Worm (Caenorhabditis elegans): Measurements from ENCODE around the gene dmsr-15.
A peak's percentile ranks its signal among the peaks of the same experiment; 100 is the strongest.

Gene dmsr-15

ce11 chrV:6838599-6838998 is 9.9 kb upstream of the dmsr-15 start, which contains the start of gene T15B7.15:
Gene T15B7.15 (minus strand): TSS chrV:6838665.
- TF ChIP-seq egrh-3 (GFP tag; IDR thresholded peaks at IDR 0.05) (no peak), mel-28 (tag; optimal IDR thresholded peaks at IDR 0.05; ENCODE audit: borderline replicate concordance) (no peak), nhr-90 (tag; optimal IDR thresholded peaks at IDR 0.05) (no peak), attf-3 (GFP tag; conservative IDR thresholded peaks at IDR 0.05) (peak; percentile 93), madf-8 (GFP tag; conservative IDR thresholded peaks at IDR 0.05) (no peak), lin-35 (GFP tag; optimal IDR thresholded peaks at IDR 0.05) (peak in 1 of 3 experiments; percentile 31), snpc-1.3 (tag; optimal IDR thresholded peaks at IDR 0.05; ENCODE audit: insufficient read depth) (no peak), T07F8.4 (tag; optimal IDR thresholded peaks at IDR 0.05) (no peak), snpc-3.4 (tag; optimal IDR thresholded peaks at IDR 0.05) (no peak), lag-1 (GFP tag; IDR thresholded peaks at IDR 0.05) (no peak), nfyb-1 (GFP tag; IDR thresholded peaks at IDR 0.05) (no peak), hmg-1.2 (GFP tag; IDR thresholded peaks at IDR 0.05) (no peak)

ce11 chrV:6836036-6836435 is 7.3 kb upstream of the dmsr-15 start:
- TF ChIP-seq bed-2 (GFP tag; IDR thresholded peaks at IDR 0.05) (no peak), zfh-2 (GFP tag; conservative IDR thresholded peaks at IDR 0.05) (peak; percentile 76), attf-3 (GFP tag; conservative IDR thresholded peaks at IDR 0.05) (no peak), egrh-3 (GFP tag; IDR thresholded peaks at IDR 0.05) (peak; percentile 86)

ce11 chrV:6835242-6835641 is 6.6 kb upstream of the dmsr-15 start, which contains the start of the genes T15B7.14 and col-143:
Gene T15B7.14 (minus strand): TSS chrV:6835342.
Gene col-143 (plus strand): TSS chrV:6835635.
- TF ChIP-seq snpc-4 (GFP tag; optimal IDR thresholded peaks at IDR 0.05) (no peak), snpc-4 (tag; optimal IDR thresholded peaks at IDR 0.05) (no peak), ztf-26 (tag; optimal IDR thresholded peaks at IDR 0.05) (no peak), Y79H2A.3 (GFP tag; conservative IDR thresholded peaks at IDR 0.05) (no peak)

DNA sequence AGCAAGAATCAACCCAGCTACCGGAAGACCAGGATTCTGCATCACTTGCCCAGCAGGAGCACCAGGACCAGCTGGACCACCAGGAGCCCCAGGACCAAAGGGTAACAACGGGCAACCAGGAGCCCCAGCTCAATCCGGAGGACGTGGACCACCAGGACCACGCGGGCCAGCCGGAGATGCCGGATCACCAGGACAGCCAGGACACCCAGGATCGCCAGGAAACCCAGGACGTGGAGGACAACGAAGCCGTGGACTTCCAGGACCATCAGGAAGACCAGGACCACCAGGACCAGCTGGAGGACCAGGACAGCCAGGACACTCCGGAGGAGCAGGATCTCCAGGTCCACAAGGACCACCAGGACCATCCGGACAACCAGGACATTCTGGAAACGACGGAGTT is 2.9 kb upstream of the dmsr-15 start:
- TF ChIP-seq lin-54 (GFP tag; optimal IDR thresholded peaks at IDR 0.05) = no peak
- TF ChIP-seq egrh-3 (GFP tag; IDR thresholded peaks at IDR 0.05) = peak; percentile 90
- TF ChIP-seq zfh-2 (GFP tag; conservative IDR thresholded peaks at IDR 0.05) = peak; percentile 77

ce11 chrV:6830755-6831227 is 2.1 kb upstream of the dmsr-15 start, which contains the start of gene col-142:
Gene col-142 (plus strand): TSS chrV:6831177.
- TF ChIP-seq ceh-27 (GFP tag; optimal IDR thresholded peaks at IDR 0.05) = no peak
- no peak for TF ChIP-seq ztf-28 (GFP tag; IDR thresholded peaks at IDR 0.05)
- TF ChIP-seq ama-1 (optimal IDR thresholded peaks at IDR 0.05) = no peak
- TF ChIP-seq ama-1 (GFP tag; optimal IDR thresholded peaks at IDR 0.05) = no peak

ce11 chrV:6830075-6830474 is 1.4 kb upstream of the dmsr-15 start:
- TF ChIP-seq hmg-20 (GFP tag; IDR thresholded peaks at IDR 0.05) (no peak), lsl-1 (GFP tag; optimal IDR thresholded peaks at IDR 0.05) (no peak), aptf-2 (GFP tag; conservative IDR thresholded peaks at IDR 0.05) (no peak), egrh-3 (GFP tag; IDR thresholded peaks at IDR 0.05) (peak; percentile 94), egl-18 (GFP tag; IDR thresholded peaks at IDR 0.05) (0 out of 2 replicates have a peak, but pooled peaks have one; percentile 22), nfya-1 (tag; optimal IDR thresholded peaks at IDR 0.05; ENCODE audit: borderline replicate concordance, insufficient read depth) (no peak), F37B4.10 (GFP tag; IDR thresholded peaks at IDR 0.05) (0 out of 2 replicates have a peak, but pooled peaks have one; percentile 47), madf-3 (GFP tag; IDR thresholded peaks at IDR 0.05) (no peak), ceh-58 (GFP tag; IDR thresholded peaks at IDR 0.05) (no peak), rpc-1 (optimal IDR thresholded peaks at IDR 0.05) (no peak), rpc-1 (tag; optimal IDR thresholded peaks at IDR 0.05) (no peak)
